Fruit fly (Drosophila melanogaster) whole organism, wandering third instar larva: Measurements from ENCODE around the gene GatB.

Experiments
- Abd-B ChIP-seq: fragments of >200 bp; optimal IDR thresholded peaks from 2 replicates; lab custom pipeline; 2017; ENCODE audit warnings: missing biosample characterization, missing genetic modification characterization
- CG32264 ChIP-seq: fragments of 200-800 bp; sonication (Bioruptor generic); optimal IDR thresholded peaks from 2 replicates; lab custom pipeline; 2016; ENCODE audit warnings: missing biosample characterization, missing genetic modification characterization
- CG9705 ChIP-seq: fragments of 200-800 bp; sonication (Bioruptor generic); optimal IDR thresholded peaks from 2 replicates; lab custom pipeline; 2018; ENCODE audit warnings: missing biosample characterization, mild to moderate bottlenecking, missing genetic modification characterization
- CrebA ChIP-seq: fragments of 200-800 bp; sonication (Bioruptor generic); optimal IDR thresholded peaks from 2 replicates; lab custom pipeline; 2016; ENCODE audit warnings: missing biosample characterization, mild to moderate bottlenecking, missing genetic modification characterization, borderline replicate concordance
- Dfd ChIP-seq: fragments of >200 bp; optimal IDR thresholded peaks from 2 replicates; lab custom pipeline; 2017; ENCODE audit warnings: missing biosample characterization, missing genetic modification characterization
- Dif ChIP-seq: fragments of 200-275, 200-300 bp; sonication (Bioruptor generic); optimal IDR thresholded peaks from 2 replicates; lab custom pipeline; 2018; ENCODE audit warnings: missing biosample characterization, missing genetic modification characterization; ENCODE audit not compliant: partially characterized antibody
- GATAd ChIP-seq: sonication (Bioruptor generic); optimal IDR thresholded peaks from 2 replicates; lab custom pipeline; 2016; ENCODE audit warnings: missing biosample characterization, missing genetic modification characterization
- HLH106 ChIP-seq: fragments of 200-800 bp; optimal IDR thresholded peaks from 3 replicates; lab custom pipeline; 2019; ENCODE audit warnings: missing biosample characterization, mild to moderate bottlenecking, missing genetic modification characterization, moderate library complexity
- Hnf4 ChIP-seq: fragments of 200-800 bp; sonication (Bioruptor generic); optimal IDR thresholded peaks from 2 replicates; lab custom pipeline; 2016; ENCODE audit warnings: missing biosample characterization, mild to moderate bottlenecking, missing genetic modification characterization
- Hr78 ChIP-seq: fragments of >200 bp; optimal IDR thresholded peaks from 2 replicates; lab custom pipeline; 2017; ENCODE audit warnings: missing biosample characterization, missing genetic modification characterization
- Hr83 ChIP-seq: fragments of 200-300 bp; sonication (Bioruptor generic); optimal IDR thresholded peaks from 2 replicates; lab custom pipeline; 2016; ENCODE audit warnings: missing biosample characterization, mild to moderate bottlenecking, missing genetic modification characterization, moderate library complexity; ENCODE audit not compliant: poor library complexity, severe bottlenecking
- Jra ChIP-seq: sonication (Bioruptor generic); optimal IDR thresholded peaks from 2 replicates; lab custom pipeline; 2016; ENCODE audit warnings: missing biosample characterization, missing genetic modification characterization
- Mio ChIP-seq: sonication (Bioruptor generic); optimal IDR thresholded peaks from 2 replicates; lab custom pipeline; 2016; ENCODE audit warnings: missing biosample characterization, missing genetic modification characterization
- Myc ChIP-seq: fragments of >200 bp; optimal IDR thresholded peaks from 2 replicates; lab custom pipeline; 2017
- N ChIP-seq: fragments of >200 bp; optimal IDR thresholded peaks from 2 replicates; lab custom pipeline; 2018; ENCODE audit warnings: missing biosample characterization, missing external identifiers, missing genetic modification characterization
- OdsH ChIP-seq: fragments of 200-800 bp; sonication (Bioruptor generic); optimal IDR thresholded peaks from 2 replicates; lab custom pipeline; 2016; ENCODE audit warnings: missing biosample characterization, mild to moderate bottlenecking, missing genetic modification characterization
- Rel ChIP-seq, 2 experiments: fragments of 200-800 bp; sonication (Bioruptor generic) in 1 of 2; optimal IDR thresholded peaks; 2 replicates in 1 of 2; 3 replicates in 1 of 2; lab custom pipeline; 2016 to 2019; ENCODE audit warnings: mild to moderate bottlenecking in 2 of 2, missing biosample characterization in 2 of 2, missing genetic modification characterization in 2 of 2, moderate library complexity in 1 of 2
- Sp1 ChIP-seq: fragments of 200-800 bp; sonication (Bioruptor generic); optimal IDR thresholded peaks from 3 replicates; lab custom pipeline; 2019; ENCODE audit warnings: missing biosample characterization, mild to moderate bottlenecking, missing genetic modification characterization, moderate library complexity
- Vsx2 ChIP-seq: fragments of 200-300, 225-300 bp; sonication (Bioruptor generic); optimal IDR thresholded peaks from 2 replicates; lab custom pipeline; 2018; ENCODE audit warnings: missing biosample characterization, missing genetic modification characterization; ENCODE audit not compliant: partially characterized antibody
- br ChIP-seq: fragments of 200-800 bp; sonication (Bioruptor generic); optimal IDR thresholded peaks from 2 replicates; lab custom pipeline; 2016; ENCODE audit warnings: missing biosample characterization, missing genetic modification characterization
- brk ChIP-seq: fragments of 200-800 bp; sonication (Bioruptor generic); optimal IDR thresholded peaks from 2 replicates; lab custom pipeline; 2016; ENCODE audit warnings: missing biosample characterization, mild to moderate bottlenecking, missing genetic modification characterization
- dl ChIP-seq, 2 experiments: fragments of 175-275, 200-275 bp in 1 of 2; fragments of 200-275 bp in 1 of 2; sonication (Bioruptor generic); optimal IDR thresholded peaks; lab custom pipeline; 2018; ENCODE audit warnings: mild to moderate bottlenecking in 2 of 2, missing biosample characterization in 2 of 2, missing genetic modification characterization in 2 of 2, moderate library complexity in 2 of 2; ENCODE audit not compliant: partially characterized antibody in 2 of 2, insufficient read depth in 1 of 2
- dmrt93B ChIP-seq: fragments of 200-800 bp; sonication (Bioruptor generic); optimal IDR thresholded peaks from 2 replicates; lab custom pipeline; 2018; ENCODE audit warnings: missing biosample characterization, mild to moderate bottlenecking, missing genetic modification characterization
- dsf ChIP-seq: sonication (Bioruptor generic); optimal IDR thresholded peaks from 2 replicates; lab custom pipeline; 2016; ENCODE audit warnings: missing biosample characterization, missing genetic modification characterization, borderline replicate concordance
- ey ChIP-seq: fragments of 200-800 bp; sonication (Bioruptor generic); optimal IDR thresholded peaks from 2 replicates; lab custom pipeline; 2016; ENCODE audit warnings: missing biosample characterization, missing genetic modification characterization
- foxo ChIP-seq, 2 experiments: fragments of 200-800 bp; sonication (Bioruptor generic); optimal IDR thresholded peaks; 2 replicates in 1 of 2; 3 replicates in 1 of 2; lab custom pipeline; 2016 to 2017; ENCODE audit warnings: missing biosample characterization in 2 of 2, missing genetic modification characterization in 2 of 2
- fru ChIP-seq: fragments of 200-800 bp; sonication (Bioruptor generic); optimal IDR thresholded peaks from 3 replicates; lab custom pipeline; 2016; ENCODE audit warnings: missing biosample characterization, mild to moderate bottlenecking, missing genetic modification characterization
- h ChIP-seq: fragments of 200-800 bp; sonication (Bioruptor generic); optimal IDR thresholded peaks from 3 replicates; lab custom pipeline; 2016; ENCODE audit warnings: missing biosample characterization, mild to moderate bottlenecking, missing genetic modification characterization
- jim ChIP-seq: fragments of 175-275, 200-325 bp; sonication (Bioruptor generic); optimal IDR thresholded peaks from 2 replicates; lab custom pipeline; 2016; ENCODE audit warnings: missing biosample characterization, mild to moderate bottlenecking, missing genetic modification characterization
- lola ChIP-seq: fragments of >200 bp; optimal IDR thresholded peaks from 2 replicates; lab custom pipeline; 2017; ENCODE audit warnings: missing biosample characterization, missing genetic modification characterization
- pan ChIP-seq: fragments of >200 bp; optimal IDR thresholded peaks from 2 replicates; lab custom pipeline; 2017
- psq ChIP-seq: fragments of 200-800 bp; sonication (Bioruptor generic); optimal IDR thresholded peaks from 3 replicates; lab custom pipeline; 2017; ENCODE audit warnings: missing biosample characterization, mild to moderate bottlenecking, missing genetic modification characterization, moderate library complexity
- rgr ChIP-seq: fragments of 200-800 bp; sonication (Bioruptor generic); optimal IDR thresholded peaks from 3 replicates; lab custom pipeline; 2016; ENCODE audit warnings: missing biosample characterization, mild to moderate bottlenecking, missing genetic modification characterization
- sage ChIP-seq: fragments of 200-800 bp; sonication (Bioruptor generic); optimal IDR thresholded peaks from 2 replicates; lab custom pipeline; 2016; ENCODE audit warnings: missing biosample characterization, mild to moderate bottlenecking, missing genetic modification characterization
- sv ChIP-seq: fragments of 200-800 bp; sonication (Bioruptor generic); optimal IDR thresholded peaks from 3 replicates; lab custom pipeline; 2016; ENCODE audit warnings: missing biosample characterization, missing genetic modification characterization
- tai ChIP-seq: sonication (Bioruptor generic); optimal IDR thresholded peaks from 2 replicates; lab custom pipeline; 2016; ENCODE audit warnings: missing biosample characterization, missing genetic modification characterization
- usp ChIP-seq: fragments of >200 bp; optimal IDR thresholded peaks from 2 replicates; lab custom pipeline; 2017; ENCODE audit warnings: missing biosample characterization, missing genetic modification characterization
- woc ChIP-seq: sonication (Bioruptor generic); optimal IDR thresholded peaks from 2 replicates; lab custom pipeline; 2016; ENCODE audit warnings: missing biosample characterization, mild to moderate bottlenecking, missing genetic modification characterization

Gene GatB

dm6 chr3R:24141013-24141592, 11.0 kb upstream of the GatB start, which contains the start of gene Kal1:
Gene Kal1, plus strand, starts transcription at chr3R:24141395.
- TF ChIP-seq h (GFP tag; lab: Kevin White, UChicago) (peak; percentile 98), Dif (GFP tag; lab: Kevin White, UChicago) (peak; percentile 55), dmrt93B (peak; percentile 94), usp (GFP tag; lab: Kevin White, UChicago) (no peak), dsf (GFP tag; lab: Kevin White, UChicago) (peak; percentile 72), HLH106 (peak; percentile 98), psq (GFP tag; lab: Kevin White, UChicago) (peak; percentile 96), dl (GFP tag; optimal IDR thresholded peaks at IDR 0.05; lab: Kevin White, UChicago; ENCODE audit: insufficient read depth in 1 of 2, partially characterized antibody in 2 of 2) (peak in 1 of 2 experiments; percentile 50), ey (GFP tag; lab: Kevin White, UChicago) (peak; percentile 90), N (GFP tag; lab: Kevin White, UChicago) (no peak), foxo (GFP tag; optimal IDR thresholded peaks at IDR 0.05; lab: Kevin White, UChicago) (peak; percentile 7 to 98), Abd-B (GFP tag; lab: Kevin White, UChicago) (no peak), Rel (GFP tag; optimal IDR thresholded peaks at IDR 0.05; lab: Kevin White, UChicago) (peak; percentile 98), Rel (tag; optimal IDR thresholded peaks at IDR 0.05; lab: Kevin White, UChicago) (peak; percentile 88), Jra (GFP tag; lab: Kevin White, UChicago) (peak; percentile 80), sv (peak; percentile 65), Sp1 (GFP tag; lab: Kevin White, UChicago) (peak; percentile 99), br (GFP tag; lab: Kevin White, UChicago) (peak; percentile 93), GATAd (GFP tag; lab: Kevin White, UChicago) (no peak), Hr83 (GFP tag; lab: Kevin White, UChicago) (no peak), Hnf4 (peak; percentile 93), tai (no peak), CG9705 (GFP tag; lab: Kevin White, UChicago) (peak; percentile 91), Vsx2 (GFP tag; lab: Kevin White, UChicago) (no peak), CG32264 (peak; percentile 84), fru (peak; percentile 96), Hr78 (GFP tag; lab: Kevin White, UChicago) (no peak), sage (peak; percentile 95), Mio (peak; percentile 60), pan (lab: Kevin White, UChicago) (no peak), CrebA (GFP tag; lab: Kevin White, UChicago) (no peak), Myc (lab: Kevin White, UChicago) (no peak), lola (no peak), brk (GFP tag; lab: Kevin White, UChicago) (peak; percentile 96), OdsH (GFP tag; lab: Kevin White, UChicago) (peak; percentile 98), Dfd (GFP tag; lab: Kevin White, UChicago) (no peak), rgr (GFP tag; lab: Kevin White, UChicago) (peak; percentile 98), woc (GFP tag; lab: Kevin White, UChicago) (peak; percentile 85), jim (GFP tag; lab: Kevin White, UChicago) (no peak)
- TF ChIP-seq, all 38 proteins: peak for 24

dm6 chr3R:24139646-24140130, 9.6 kb upstream of the GatB start:
- TF ChIP-seq OdsH (GFP tag; lab: Kevin White, UChicago): no peak
- TF ChIP-seq foxo (GFP tag; optimal IDR thresholded peaks at IDR 0.05; lab: Kevin White, UChicago): no peak
- no peak for TF ChIP-seq sage
- no peak for TF ChIP-seq Rel (GFP tag; optimal IDR thresholded peaks at IDR 0.05; lab: Kevin White, UChicago)
- TF ChIP-seq Rel (tag; optimal IDR thresholded peaks at IDR 0.05; lab: Kevin White, UChicago): peak; percentile 92
- TF ChIP-seq, all 38 proteins: peak for 1
